Worm (Caenorhabditis elegans) whole organism, L4 larva: ENCODE measurements around the gene W03B1.3.

Source experiments
- lin-39 ChIP-seq: fragments of 150-350 bp; optimal IDR thresholded peaks from 2 replicates; lab custom pipeline; 2014; ENCODE audit warnings: missing biosample characterization, missing genetic modification reagents, missing genetic modification characterization
- mdl-1 ChIP-seq, 2 experiments: fragments of 150-350 bp in 1 of 2; sonication (generic microtip) in 1 of 2; optimal IDR thresholded peaks; 2 replicates each; lab custom pipeline; 2014 to 2017; ENCODE audit warnings: missing biosample characterization in 2 of 2, missing genetic modification characterization in 2 of 2
- nhr-111 ChIP-seq: fragments of 200-800 bp; sonication (Bioruptor generic); optimal IDR thresholded peaks from 2 replicates; lab custom pipeline; 2018; ENCODE audit warnings: mild to moderate bottlenecking, missing genetic modification characterization, missing compliant biosample characterization
- sdz-12 ChIP-seq: fragments of 200-800 bp; sonication (Bioruptor generic); optimal IDR thresholded peaks from 2 replicates; lab custom pipeline; 2018; ENCODE audit warnings: mild to moderate bottlenecking, missing genetic modification characterization, missing compliant biosample characterization
- spr-3 ChIP-seq: fragments of 200-800 bp; sonication (Bioruptor generic); optimal IDR thresholded peaks from 2 replicates; lab custom pipeline; 2018; ENCODE audit warnings: mild to moderate bottlenecking, missing genetic modification characterization, missing compliant biosample characterization
- unc-39 ChIP-seq: sonication (generic microtip); optimal IDR thresholded peaks from 2 replicates; lab custom pipeline; 2017; ENCODE audit warnings: missing biosample characterization, missing genetic modification characterization

- TF ChIP-seq unc-39 (tag; lab: Kevin White, UChicago) (no peak), mdl-1 (tag; optimal IDR thresholded peaks at IDR 0.05; lab: Kevin White, UChicago) (no peak), sdz-12 (GFP tag; lab: Kevin White, UChicago) (no peak), lin-39 (tag; lab: Kevin White, UChicago) (no peak), spr-3 (GFP tag; lab: Kevin White, UChicago) (no peak), nhr-111 (GFP tag; lab: Kevin White, UChicago) (no peak)
These were observed 23.6 kb upstream of the W03B1.3 start, which contains the start of gene F55F10.3 for ce11 chrIV:4359653-4360052.
